Fruit fly (Drosophila melanogaster) whole organism, embryonic: ENCODE measurements around the gene SkpC.

ENCODE experiments used
- CG10654 ChIP-seq: fragments of 200-800 bp; sonication (Bioruptor generic); optimal IDR thresholded peaks from 2 replicates; lab custom pipeline; 2016; ENCODE audit warnings: missing biosample characterization, missing genetic modification characterization
- CG18262 ChIP-seq: fragments of 200-800 bp; optimal IDR thresholded peaks from 3 replicates; lab custom pipeline; 2019; ENCODE audit warnings: missing biosample characterization, mild to moderate bottlenecking, missing genetic modification characterization, moderate library complexity
- CG3281 ChIP-seq: fragments of 200-800 bp; sonication (Bioruptor generic); optimal IDR thresholded peaks from 3 replicates; lab custom pipeline; 2017; ENCODE audit warnings: missing biosample characterization, mild to moderate bottlenecking, missing genetic modification characterization
- CG4730 ChIP-seq: fragments of 200-800 bp; sonication (Bioruptor generic); IDR thresholded peaks from 2 replicates; pipeline ENCODE4 v1.3.6; 2022; ENCODE audit warnings: missing biosample characterization, missing genetic modification characterization
- CG7786 ChIP-seq: fragments of 200-800 bp; sonication (Bioruptor generic); optimal IDR thresholded peaks from 2 replicates; lab custom pipeline; 2016; ENCODE audit warnings: missing biosample characterization, missing genetic modification characterization
- Vsx1 ChIP-seq: fragments of 200-800 bp; sonication (Bioruptor generic); optimal IDR thresholded peaks from 2 replicates; lab custom pipeline; 2017; ENCODE audit warnings: missing biosample characterization, mild to moderate bottlenecking, missing genetic modification characterization, missing genetic modification reagents
- ab ChIP-seq: fragments of 200-800 bp; sonication (Bioruptor generic); optimal IDR thresholded peaks from 2 replicates; lab custom pipeline; 2016; ENCODE audit warnings: missing biosample characterization, missing genetic modification characterization
- chm ChIP-seq: fragments of 200-800 bp; sonication (Bioruptor generic); IDR thresholded peaks from 2 replicates; pipeline ENCODE4 v1.3.6; 2022; ENCODE audit warnings: missing biosample characterization, missing genetic modification characterization
- insv ChIP-seq, 2 experiments: fragments of 200-800 bp; sonication (Bioruptor generic); optimal IDR thresholded peaks; 3 replicates each; lab custom pipeline; 2016 to 2018; ENCODE audit warnings: missing biosample characterization in 2 of 2, missing genetic modification characterization in 2 of 2
- shn ChIP-seq: fragments of 200-800 bp; sonication (Bioruptor generic); optimal IDR thresholded peaks from 3 replicates; lab custom pipeline; 2016; ENCODE audit warnings: missing biosample characterization, missing genetic modification characterization
- unpg ChIP-seq: fragments of 200-800 bp; sonication (Bioruptor generic); optimal IDR thresholded peaks from 3 replicates; lab custom pipeline; 2018; ENCODE audit warnings: missing biosample characterization, mild to moderate bottlenecking, missing genetic modification characterization, moderate library complexity
- zf30C ChIP-seq: fragments of 200-800 bp; sonication (Bioruptor generic); optimal IDR thresholded peaks from 3 replicates; lab custom pipeline; 2018; ENCODE audit warnings: missing biosample characterization, mild to moderate bottlenecking, missing genetic modification characterization

dm6 chrX:19818617-19819016 is 2.7 kb downstream of the SkpC start:
- no peak for TF ChIP-seq unpg (GFP tag; lab: Kevin White, UChicago)
- TF ChIP-seq CG7786 (GFP tag; lab: Kevin White, UChicago): no peak
- peak; percentile 31 for TF ChIP-seq zf30C (GFP tag; lab: Kevin White, UChicago)
- TF ChIP-seq CG4730 (GFP tag; lab: Robert Waterston, UW): no peak
- no peak for TF ChIP-seq CG10654
- no peak for TF ChIP-seq insv (GFP tag; optimal IDR thresholded peaks at IDR 0.05; lab: Kevin White, UChicago)
- no peak for TF ChIP-seq CG18262 (tag; lab: Kevin White, UChicago)
- TF ChIP-seq CG3281 (GFP tag; lab: Kevin White, UChicago): peak; percentile 15
- no peak for TF ChIP-seq shn (GFP tag; lab: Kevin White, UChicago)
- no peak for TF ChIP-seq Vsx1 (GFP tag; lab: Kevin White, UChicago)
- TF ChIP-seq ab: no peak
- no peak for TF ChIP-seq chm (GFP tag; lab: Robert Waterston, UW)
